Worm (Caenorhabditis elegans) whole organism, L1 larva: ENCODE data around the gene C05C8.7.

Experiments
- lin-39 ChIP-seq: fragments of 150-350 bp; optimal IDR thresholded peaks from 2 replicates; lab custom pipeline; 2014; ENCODE audit warnings: missing biosample characterization, missing genetic modification reagents, missing genetic modification characterization
- snpc-4 ChIP-seq: fragments of 150-350 bp; optimal IDR thresholded peaks from 2 replicates; lab custom pipeline; 2014; ENCODE audit warnings: missing biosample characterization, missing genetic modification characterization

- no peak for TF ChIP-seq snpc-4 (tag; lab: Kevin White, UChicago)
- no peak for TF ChIP-seq lin-39 (tag; lab: Kevin White, UChicago)
Observed at ce11 chrV:7258965-7259364, 12.1 kb upstream of the C05C8.7 start, which contains the start of gene C13A2.12.
